Worm (Caenorhabditis elegans) whole organism, L4 larva: Measurements from ENCODE around the gene ZK550.6.

Experiments
- F37D6.2 ChIP-seq: sonication (generic microtip); optimal IDR thresholded peaks from 2 replicates; lab custom pipeline; 2016; ENCODE audit warnings: mild to moderate bottlenecking, missing genetic modification characterization, missing compliant biosample characterization
- F49E8.2 ChIP-seq: sonication (generic microtip); optimal IDR thresholded peaks from 2 replicates; lab custom pipeline; 2016; ENCODE audit warnings: missing compliant biosample characterization, mild to moderate bottlenecking, missing genetic modification characterization, borderline replicate concordance
- T20F7.1 ChIP-seq: fragments of 200-800 bp; sonication (Bioruptor generic); optimal IDR thresholded peaks from 2 replicates; lab custom pipeline; 2018; ENCODE audit warnings: mild to moderate bottlenecking, missing genetic modification characterization, missing compliant biosample characterization
- Y5F2A.4 ChIP-seq: fragments of 200-800 bp; sonication (Bioruptor generic); optimal IDR thresholded peaks from 2 replicates; lab custom pipeline; 2018; ENCODE audit warnings: mild to moderate bottlenecking, missing genetic modification characterization, missing compliant biosample characterization
- aha-1 ChIP-seq: fragments of 150-350 bp; peaks from one replicate; lab custom pipeline; 2014; ENCODE audit warnings: missing biosample characterization, missing genetic modification characterization
- aly-2 ChIP-seq: sonication (generic microtip); optimal IDR thresholded peaks from 2 replicates; lab custom pipeline; 2018; ENCODE audit warnings: missing biosample characterization, missing genetic modification characterization
- ama-1 ChIP-seq: fragments of 150-350 bp; optimal IDR thresholded peaks from 2 replicates; lab custom pipeline; 2014; ENCODE audit warnings: inconsistent platforms, mixed read lengths
- arid-1 ChIP-seq: fragments of 200-800 bp; sonication (Bioruptor generic); conservative IDR thresholded peaks from 2 replicates; pipeline ENCODE4 v1.3.6; 2022; ENCODE audit warnings: missing genetic modification reagents, missing genetic modification characterization, missing compliant biosample characterization
- ceh-20 ChIP-seq: fragments of 200-800 bp; sonication (Bioruptor generic); IDR thresholded peaks from 2 replicates; pipeline ENCODE4 v1.3.6; 2022; ENCODE audit warnings: missing genetic modification reagents, missing genetic modification characterization, missing compliant biosample characterization
- ceh-28 ChIP-seq: fragments of 150-350 bp; optimal IDR thresholded peaks from 2 replicates; lab custom pipeline; 2014; ENCODE audit warnings: missing biosample characterization, missing genetic modification reagents, missing genetic modification characterization
- ceh-62 ChIP-seq: sonication (generic microtip); optimal IDR thresholded peaks from 2 replicates; lab custom pipeline; 2017; ENCODE audit warnings: missing biosample characterization, missing genetic modification characterization
- ces-1 ChIP-seq: fragments of 150-350 bp; sonication (generic microtip); optimal IDR thresholded peaks from 4 replicates; lab custom pipeline; 2014; ENCODE audit warnings: missing biosample characterization, missing genetic modification reagents, missing genetic modification characterization
- daf-12 ChIP-seq: fragments of 150-350 bp; optimal IDR thresholded peaks from 2 replicates; lab custom pipeline; 2014; ENCODE audit warnings: missing biosample characterization, missing genetic modification reagents, missing genetic modification characterization
- daf-16 ChIP-seq, 3 experiments: sonication (generic microtip); optimal IDR thresholded peaks; 2 replicates each; lab custom pipeline; 2016 to 2017; ENCODE audit warnings: missing genetic modification characterization in 3 of 3, missing genetic modification reagents in 3 of 3, mild to moderate bottlenecking in 2 of 3, missing compliant biosample characterization in 2 of 3, missing biosample characterization in 1 of 3, moderate library complexity in 1 of 3
- daf-19 ChIP-seq: fragments of 200-800 bp; sonication (Bioruptor generic); conservative IDR thresholded peaks from 2 replicates; pipeline ENCODE4 v1.3.6; 2022; ENCODE audit warnings: missing genetic modification characterization, missing compliant biosample characterization
- daf-8 ChIP-seq: fragments of 200-800 bp; sonication (Bioruptor generic); IDR thresholded peaks from 2 replicates; pipeline ENCODE4 v1.3.6; 2022; ENCODE audit warnings: missing genetic modification characterization, missing compliant biosample characterization
- dmd-6 ChIP-seq: fragments of 200-800 bp; sonication (Bioruptor generic); IDR thresholded peaks from 2 replicates; pipeline ENCODE4 v1.3.6; 2022; ENCODE audit warnings: missing genetic modification reagents, missing genetic modification characterization, missing compliant biosample characterization
- dmd-9 ChIP-seq: fragments of 200-800 bp; sonication (Bioruptor generic); IDR thresholded peaks from 2 replicates; pipeline ENCODE4 v1.3.6; 2022; ENCODE audit warnings: missing genetic modification reagents, missing genetic modification characterization, missing compliant biosample characterization
- dpl-1 ChIP-seq: fragments of 150-350 bp; optimal IDR thresholded peaks from 2 replicates; lab custom pipeline; 2014; ENCODE audit warnings: missing biosample characterization, missing genetic modification reagents, missing genetic modification characterization
- duxl-1 ChIP-seq: sonication (generic microtip); optimal IDR thresholded peaks from 2 replicates; lab custom pipeline; 2016; ENCODE audit warnings: mild to moderate bottlenecking, missing genetic modification characterization, moderate library complexity, missing compliant biosample characterization; ENCODE audit not compliant: poor library complexity
- gei-8 ChIP-seq: fragments of 200-800 bp; sonication (Bioruptor generic); optimal IDR thresholded peaks from 2 replicates; lab custom pipeline; 2018; ENCODE audit warnings: mild to moderate bottlenecking, missing genetic modification characterization, missing compliant biosample characterization
- hif-1 ChIP-seq, 2 experiments: sonication (generic microtip); optimal IDR thresholded peaks; 2 replicates each; lab custom pipeline; 2016 to 2017; ENCODE audit warnings: missing compliant biosample characterization in 2 of 2, missing genetic modification characterization in 2 of 2, missing genetic modification reagents in 2 of 2, missing genotype in 2 of 2, mild to moderate bottlenecking in 1 of 2
- hlh-11 ChIP-seq: fragments of 200-800 bp; sonication (Bioruptor generic); optimal IDR thresholded peaks from 2 replicates; lab custom pipeline; 2018; ENCODE audit warnings: mild to moderate bottlenecking, missing genetic modification characterization, missing compliant biosample characterization
- hmg-1.1 ChIP-seq: fragments of 200-800 bp; sonication (Bioruptor generic); IDR thresholded peaks from 2 replicates; pipeline ENCODE4 v1.3.6; 2022; ENCODE audit warnings: missing genetic modification reagents, missing genetic modification characterization, missing compliant biosample characterization
- jun-1 ChIP-seq: fragments of 150-350 bp; optimal IDR thresholded peaks from 2 replicates; lab custom pipeline; 2014; ENCODE audit warnings: missing biosample characterization, missing genetic modification reagents, missing genetic modification characterization
- lim-7 ChIP-seq: fragments of 200-800 bp; sonication (Bioruptor generic); IDR thresholded peaks from 2 replicates; pipeline ENCODE4 v1.3.6; 2022; ENCODE audit warnings: missing genetic modification characterization, missing compliant biosample characterization
- lin-39 ChIP-seq: fragments of 150-350 bp; optimal IDR thresholded peaks from 2 replicates; lab custom pipeline; 2014; ENCODE audit warnings: missing biosample characterization, missing genetic modification reagents, missing genetic modification characterization
- lsy-2 ChIP-seq, 2 experiments: fragments of 150-350 bp in 1 of 2; sonication (generic microtip) in 1 of 2; optimal IDR thresholded peaks; 2 replicates each; lab custom pipeline; 2014 to 2017; ENCODE audit warnings: missing biosample characterization in 2 of 2, missing genetic modification characterization in 2 of 2
- madf-9 ChIP-seq: fragments of 200-800 bp; sonication (Bioruptor generic); conservative IDR thresholded peaks from 2 replicates; pipeline ENCODE4 v1.3.6; 2022; ENCODE audit warnings: missing genetic modification reagents, missing genetic modification characterization, missing compliant biosample characterization
- mdt-29 ChIP-seq: fragments of 200-800 bp; sonication (Bioruptor generic); IDR thresholded peaks from 2 replicates; pipeline ENCODE4 v1.3.6; 2022; ENCODE audit warnings: missing genetic modification reagents, missing genetic modification characterization, missing compliant biosample characterization
- mes-2 ChIP-seq: sonication (generic microtip); optimal IDR thresholded peaks from 2 replicates; lab custom pipeline; 2016; ENCODE audit warnings: missing genotype, mild to moderate bottlenecking, missing genetic modification characterization, missing compliant biosample characterization; ENCODE audit not compliant: poor library complexity, severe bottlenecking
- nhr-10 ChIP-seq: fragments of 150-350 bp; optimal IDR thresholded peaks from 2 replicates; lab custom pipeline; 2014; ENCODE audit warnings: missing biosample characterization, missing genetic modification characterization
- nhr-111 ChIP-seq: fragments of 200-800 bp; sonication (Bioruptor generic); optimal IDR thresholded peaks from 2 replicates; lab custom pipeline; 2018; ENCODE audit warnings: mild to moderate bottlenecking, missing genetic modification characterization, missing compliant biosample characterization
- nhr-28 ChIP-seq: fragments of 150-350 bp; optimal IDR thresholded peaks from 2 replicates; lab custom pipeline; 2014; ENCODE audit warnings: missing biosample characterization, missing genetic modification characterization
- nhr-41 ChIP-seq: fragments of 200-800 bp; sonication (Bioruptor generic); IDR thresholded peaks from 2 replicates; pipeline ENCODE4 v1.3.6; 2022; ENCODE audit warnings: missing genetic modification reagents, missing genetic modification characterization, missing compliant biosample characterization
- nhr-48 ChIP-seq: sonication (generic microtip); optimal IDR thresholded peaks from 2 replicates; lab custom pipeline; 2016; ENCODE audit warnings: mild to moderate bottlenecking, missing genetic modification characterization, missing compliant biosample characterization
- nhr-6 ChIP-seq: fragments of 150-350 bp; optimal IDR thresholded peaks from 2 replicates; lab custom pipeline; 2014; ENCODE audit warnings: missing biosample characterization, missing genetic modification characterization
- nhr-76 ChIP-seq: fragments of 150-350 bp; optimal IDR thresholded peaks from 2 replicates; lab custom pipeline; 2014; ENCODE audit warnings: missing biosample characterization, missing genetic modification characterization
- nhr-77 ChIP-seq: fragments of 150-350 bp; optimal IDR thresholded peaks from 2 replicates; lab custom pipeline; 2014; ENCODE audit warnings: missing biosample characterization, missing genetic modification characterization
- pha-4 ChIP-seq, 2 experiments: fragments of 150-350 bp in 1 of 2; fragments of 200-800 bp in 1 of 2; sonication (Bioruptor generic) in 1 of 2; IDR thresholded peaks in 1 of 2; optimal IDR thresholded peaks in 1 of 2; 2 replicates each; pipeline versions ENCODE4 v1.3.6 to Lab custom; 2014 to 2022; ENCODE audit warnings: missing genetic modification characterization in 2 of 2, missing genetic modification reagents in 2 of 2, missing biosample characterization in 1 of 2, missing compliant biosample characterization in 1 of 2
- pqm-1 ChIP-seq: sonication (generic microtip); optimal IDR thresholded peaks from 2 replicates; lab custom pipeline; 2017; ENCODE audit warnings: missing biosample characterization, missing genetic modification characterization
- rbr-2 ChIP-seq: sonication (generic microtip); optimal IDR thresholded peaks from 2 replicates; lab custom pipeline; 2016; ENCODE audit warnings: missing genotype, missing genetic modification characterization, missing compliant biosample characterization
- set-16 ChIP-seq: fragments of 200-800 bp; sonication (Bioruptor generic); IDR thresholded peaks from 2 replicates; pipeline ENCODE4 v1.3.6; 2022; ENCODE audit warnings: missing genetic modification reagents, missing genetic modification characterization, missing compliant biosample characterization
- skn-1 ChIP-seq: fragments of 150-350 bp; optimal IDR thresholded peaks from 2 replicates; lab custom pipeline; 2014; ENCODE audit warnings: missing biosample characterization, missing genetic modification characterization
- snpc-4 ChIP-seq: fragments of 150-350 bp; optimal IDR thresholded peaks from 2 replicates; lab custom pipeline; 2014; ENCODE audit warnings: missing biosample characterization, missing genetic modification characterization
- spr-3 ChIP-seq: fragments of 200-800 bp; sonication (Bioruptor generic); optimal IDR thresholded peaks from 2 replicates; lab custom pipeline; 2018; ENCODE audit warnings: mild to moderate bottlenecking, missing genetic modification characterization, missing compliant biosample characterization
- unc-39 ChIP-seq: sonication (generic microtip); optimal IDR thresholded peaks from 2 replicates; lab custom pipeline; 2017; ENCODE audit warnings: missing biosample characterization, missing genetic modification characterization
- zip-2 ChIP-seq: fragments of 150-350 bp; optimal IDR thresholded peaks from 2 replicates; lab custom pipeline; 2014; ENCODE audit warnings: missing biosample characterization, missing genetic modification characterization

The ZK550.6 gene

DNA sequence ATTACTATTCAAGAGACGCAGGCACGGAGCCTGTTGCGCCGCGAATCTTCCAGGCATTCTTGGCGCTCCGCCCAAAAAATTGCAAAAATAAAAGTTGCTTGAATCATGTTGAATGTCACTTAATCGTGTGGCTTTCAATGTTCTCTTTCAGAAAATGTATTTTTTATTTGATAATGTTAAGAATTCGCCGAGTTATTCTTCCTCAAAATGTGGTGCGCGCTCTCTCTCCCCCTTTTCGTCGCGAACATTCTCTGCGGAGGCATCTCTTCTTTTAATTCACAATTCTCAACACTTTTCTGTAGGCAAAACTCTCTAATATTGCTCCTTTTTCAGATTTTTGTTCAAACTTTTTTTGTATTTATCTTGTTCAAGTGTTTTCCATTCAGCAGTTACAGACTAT, 16.1 kb upstream of the ZK550.6 start (continued):
- TF ChIP-seq hlh-11 (tag; lab: Kevin White, UChicago): peak; percentile 97
- no peak for TF ChIP-seq unc-39
- peak; percentile 92 for TF ChIP-seq nhr-48 (tag; lab: Kevin White, UChicago)
- TF ChIP-seq zip-2 (tag; lab: Kevin White, UChicago): peak; percentile 88
- peak; percentile 100 for TF ChIP-seq mdt-29 (GFP tag; lab: Robert Waterston, UW)
- TF ChIP-seq set-16: peak; percentile 65
- peak; percentile 90 for TF ChIP-seq T20F7.1 (GFP tag; lab: Kevin White, UChicago)
- TF ChIP-seq arid-1 (GFP tag; lab: Robert Waterston, UW): peak; percentile 75
- peak; percentile 82 for TF ChIP-seq dpl-1
- TF ChIP-seq madf-9 (GFP tag; lab: Robert Waterston, UW): peak; percentile 88
- TF ChIP-seq jun-1: peak; percentile 91
- peak; percentile 92 for TF ChIP-seq dmd-9 (GFP tag; lab: Robert Waterston, UW)
- peak; percentile 36 for TF ChIP-seq pqm-1 (tag; lab: Kevin White, UChicago)
- TF ChIP-seq dmd-6 (GFP tag; lab: Robert Waterston, UW): peak; percentile 97
- peak; percentile 90 for TF ChIP-seq daf-19
- peak; percentile 81 for TF ChIP-seq spr-3 (GFP tag; lab: Kevin White, UChicago)
- TF ChIP-seq ces-1 (GFP tag; lab: Kevin White, UChicago): peak; percentile 89
- TF ChIP-seq daf-12 (tag; lab: Kevin White, UChicago): no peak
- peak; percentile 55 for TF ChIP-seq Y5F2A.4 (GFP tag; lab: Kevin White, UChicago)
- TF ChIP-seq duxl-1 (tag; lab: Kevin White, UChicago): peak; percentile 62
- peak; percentile 76 for TF ChIP-seq nhr-6 (tag; lab: Kevin White, UChicago)
- TF ChIP-seq hif-1 (tag; optimal IDR thresholded peaks at IDR 0.05; lab: Kevin White, UChicago): peak; percentile 70 to 97
- TF ChIP-seq F37D6.2 (tag; lab: Kevin White, UChicago): peak; percentile 95
- peak; percentile 91 for TF ChIP-seq gei-8 (GFP tag; lab: Kevin White, UChicago)

DNA sequence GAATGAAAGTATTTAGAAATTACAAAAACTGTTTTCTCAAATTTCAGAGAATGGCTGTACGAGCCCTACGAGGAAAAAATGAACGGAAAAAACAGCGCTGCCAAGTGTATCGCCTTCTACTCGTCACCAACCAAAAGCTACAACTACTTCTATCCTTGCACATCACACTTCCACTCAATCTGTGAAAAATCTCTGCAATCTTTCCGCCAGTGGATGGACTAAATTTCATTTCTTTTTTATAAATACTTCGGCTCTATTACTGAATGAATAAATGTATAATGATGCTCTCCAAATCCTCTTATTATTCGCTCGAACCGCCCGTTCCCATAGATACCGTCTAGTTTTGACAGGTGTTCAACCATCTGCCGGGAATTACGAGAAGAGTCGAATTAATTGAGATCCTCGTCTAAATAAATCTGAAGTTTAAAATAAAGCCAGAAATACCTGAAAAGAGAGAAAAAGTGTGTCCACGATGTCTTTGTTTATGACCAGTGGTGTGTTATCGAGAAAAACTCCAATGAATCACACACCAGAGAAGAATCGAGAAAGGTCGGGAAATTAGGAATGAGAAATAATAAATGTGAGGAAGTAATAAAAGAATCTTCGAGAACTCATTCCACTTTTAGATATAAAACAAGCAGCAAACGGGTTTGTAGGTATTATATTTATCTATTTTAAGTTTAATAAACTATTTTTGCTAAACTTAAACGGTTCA, 15.3 kb upstream of the ZK550.6 start:
- TF ChIP-seq daf-8: no peak
- no peak for TF ChIP-seq nhr-41
- no peak for TF ChIP-seq nhr-28
- no peak for TF ChIP-seq lim-7 (GFP tag; lab: Robert Waterston, UW)
- no peak for TF ChIP-seq ama-1
- TF ChIP-seq nhr-76 (tag; lab: Kevin White, UChicago): no peak
- no peak for TF ChIP-seq aha-1 (tag; lab: Kevin White, UChicago)
- no peak for TF ChIP-seq F49E8.2
- no peak for TF ChIP-seq nhr-111 (GFP tag; lab: Kevin White, UChicago)
- TF ChIP-seq lin-39 (tag; lab: Kevin White, UChicago): no peak
- peak in 1 of 2 experiments; percentile 29 for TF ChIP-seq daf-16 (GFP tag; optimal IDR thresholded peaks at IDR 0.05; lab: Kevin White, UChicago)
- TF ChIP-seq daf-16 (tag; optimal IDR thresholded peaks at IDR 0.05; lab: Kevin White, UChicago): peak; percentile 74
- no peak for TF ChIP-seq rbr-2 (tag; lab: Kevin White, UChicago)
- TF ChIP-seq ceh-20 (GFP tag; lab: Robert Waterston, UW): no peak
- TF ChIP-seq nhr-10 (tag; lab: Kevin White, UChicago): no peak
- TF ChIP-seq mes-2 (tag; lab: Kevin White, UChicago): no peak
- TF ChIP-seq dmd-6 (GFP tag; lab: Robert Waterston, UW): no peak
- no peak for TF ChIP-seq pqm-1 (tag; lab: Kevin White, UChicago)
- TF ChIP-seq ceh-28 (tag; lab: Kevin White, UChicago): no peak
- peak; percentile 21 for TF ChIP-seq skn-1
- TF ChIP-seq Y5F2A.4 (GFP tag; lab: Kevin White, UChicago): no peak
- TF ChIP-seq pha-4 (GFP tag; IDR thresholded peaks at IDR 0.05; lab: Robert Waterston, UW): no peak
- TF ChIP-seq pha-4 (tag; optimal IDR thresholded peaks at IDR 0.05; lab: Kevin White, UChicago): no peak
- TF ChIP-seq duxl-1 (tag; lab: Kevin White, UChicago): no peak
- no peak for TF ChIP-seq snpc-4
- no peak for TF ChIP-seq aly-2 (tag; lab: Kevin White, UChicago)
- no peak for TF ChIP-seq nhr-77 (tag; lab: Kevin White, UChicago)
- TF ChIP-seq hif-1 (tag; optimal IDR thresholded peaks at IDR 0.05; lab: Kevin White, UChicago): no peak
- TF ChIP-seq lsy-2 (tag; optimal IDR thresholded peaks at IDR 0.05; lab: Kevin White, UChicago): no peak
- no peak for TF ChIP-seq hmg-1.1 (GFP tag; lab: Robert Waterston, UW)
- TF ChIP-seq ceh-62 (tag; lab: Kevin White, UChicago): no peak
